Worm (Caenorhabditis elegans) whole organism, L1 larva: Measurements from ENCODE around the gene srlf-11.

Experiments
- C16A3.4 ChIP-seq: fragments of 150-350 bp; optimal IDR thresholded peaks from 2 replicates; lab custom pipeline; 2014; ENCODE audit warnings: missing biosample characterization, missing genetic modification characterization
- F16B12.6 ChIP-seq: fragments of 150-350 bp; optimal IDR thresholded peaks from 2 replicates; lab custom pipeline; 2014; ENCODE audit warnings: missing biosample characterization, missing genetic modification characterization
- Y116A8C.19 ChIP-seq: sonication (generic microtip); optimal IDR thresholded peaks from 2 replicates; lab custom pipeline; 2016; ENCODE audit warnings: missing compliant biosample characterization, missing genetic modification characterization, borderline replicate concordance
- aha-1 ChIP-seq: fragments of 150-350 bp; optimal IDR thresholded peaks from 2 replicates; lab custom pipeline; 2014; ENCODE audit warnings: missing biosample characterization, missing genetic modification characterization
- alr-1 ChIP-seq: fragments of 200-800 bp; sonication (Bioruptor generic); optimal IDR thresholded peaks from 2 replicates; lab custom pipeline; 2018; ENCODE audit warnings: borderline replicate concordance, mild to moderate bottlenecking, missing genetic modification characterization, missing compliant biosample characterization
- aly-2 ChIP-seq: fragments of 150-350 bp; optimal IDR thresholded peaks from 2 replicates; lab custom pipeline; 2014; ENCODE audit warnings: missing biosample characterization, missing genetic modification characterization
- blmp-1 ChIP-seq: fragments of 150-350 bp; optimal IDR thresholded peaks from 2 replicates; lab custom pipeline; 2014; ENCODE audit warnings: missing biosample characterization, missing genetic modification characterization
- ceh-63 ChIP-seq: fragments of 200-800 bp; sonication (Bioruptor generic); optimal IDR thresholded peaks from 2 replicates; lab custom pipeline; 2018; ENCODE audit warnings: mild to moderate bottlenecking, missing genetic modification characterization, missing compliant biosample characterization
- ceh-8 ChIP-seq: fragments of 200-800 bp; sonication (Bioruptor generic); optimal IDR thresholded peaks from 2 replicates; lab custom pipeline; 2018; ENCODE audit warnings: mild to moderate bottlenecking, missing genetic modification characterization, moderate library complexity, missing compliant biosample characterization
- ceh-88 ChIP-seq: fragments of 200-800 bp; sonication (Bioruptor generic); IDR thresholded peaks from 2 replicates; pipeline ENCODE4 v1.3.6; 2022; ENCODE audit warnings: missing genetic modification characterization, missing compliant biosample characterization
- ceh-90 ChIP-seq: sonication (generic microtip); optimal IDR thresholded peaks from 2 replicates; lab custom pipeline; 2016; ENCODE audit warnings: missing genetic modification characterization, missing compliant biosample characterization
- dsc-1 ChIP-seq: sonication (generic microtip); optimal IDR thresholded peaks from 2 replicates; lab custom pipeline; 2016; ENCODE audit warnings: mild to moderate bottlenecking, missing genetic modification characterization, missing compliant biosample characterization
- efl-1 ChIP-seq, 4 experiments: fragments of 150-350 bp; optimal IDR thresholded peaks in 3 of 4; peaks in 1 of 4; 1 replicate in 1 of 4; 2 replicates in 3 of 4; lab custom pipeline; 2014; ENCODE audit warnings: missing biosample characterization in 2 of 4, missing genetic modification characterization in 2 of 4, missing genetic modification reagents in 2 of 4
- elt-3 ChIP-seq, 6 experiments: fragments of 150-350 bp in 1 of 6; sonication (generic microtip); optimal IDR thresholded peaks; 2 replicates each; lab custom pipeline; 2017 to 2018; ENCODE audit warnings: missing biosample characterization in 6 of 6, missing genetic modification characterization in 6 of 6, inconsistent platforms in 1 of 6
- fkh-4 ChIP-seq: sonication (generic microtip); optimal IDR thresholded peaks from 2 replicates; lab custom pipeline; 2016; ENCODE audit warnings: missing compliant biosample characterization, missing genetic modification characterization, borderline replicate concordance
- fkh-8 ChIP-seq: sonication (generic microtip); optimal IDR thresholded peaks from 2 replicates; lab custom pipeline; 2016; ENCODE audit warnings: mild to moderate bottlenecking, missing genetic modification characterization, missing compliant biosample characterization
- grh-1 ChIP-seq: fragments of 200-800 bp; sonication (Bioruptor generic); IDR thresholded peaks from 2 replicates; pipeline ENCODE4 v1.3.6; 2022; ENCODE audit warnings: missing genetic modification reagents, missing genetic modification characterization, missing compliant biosample characterization
- isw-1 ChIP-seq: fragments of 200-800 bp; sonication (Bioruptor generic); IDR thresholded peaks from 2 replicates; pipeline ENCODE4 v1.3.6; 2022; ENCODE audit warnings: missing genetic modification characterization, missing compliant biosample characterization
- jun-1 ChIP-seq: fragments of 150-350 bp; optimal IDR thresholded peaks from 2 replicates; lab custom pipeline; 2014; ENCODE audit warnings: missing biosample characterization, missing genetic modification reagents, missing genetic modification characterization
- lin-39 ChIP-seq: fragments of 150-350 bp; optimal IDR thresholded peaks from 2 replicates; lab custom pipeline; 2014; ENCODE audit warnings: missing biosample characterization, missing genetic modification reagents, missing genetic modification characterization
- lsy-2 ChIP-seq, 2 experiments: fragments of 150-350 bp; optimal IDR thresholded peaks; 2 replicates each; lab custom pipeline; 2014; ENCODE audit warnings: missing biosample characterization in 2 of 2, missing genetic modification characterization in 2 of 2
- mef-2 ChIP-seq: fragments of 150-350 bp; optimal IDR thresholded peaks from 2 replicates; lab custom pipeline; 2014; ENCODE audit warnings: missing biosample characterization, missing genetic modification characterization
- mep-1 ChIP-seq: fragments of 150-350 bp; optimal IDR thresholded peaks from 2 replicates; lab custom pipeline; 2014; ENCODE audit warnings: missing biosample characterization, missing genetic modification characterization
- nhr-11 ChIP-seq: fragments of 150-350 bp; optimal IDR thresholded peaks from 2 replicates; lab custom pipeline; 2014; ENCODE audit warnings: missing biosample characterization, missing genetic modification characterization
- nhr-12 ChIP-seq: sonication (generic microtip); optimal IDR thresholded peaks from 2 replicates; lab custom pipeline; 2017; ENCODE audit warnings: missing biosample characterization, missing genetic modification characterization
- nhr-19 ChIP-seq: fragments of 200-800 bp; sonication (Bioruptor generic); conservative IDR thresholded peaks from 2 replicates; pipeline ENCODE4 v1.3.6; 2022; ENCODE audit warnings: missing genetic modification characterization, missing compliant biosample characterization
- nhr-20 ChIP-seq: sonication (generic microtip); optimal IDR thresholded peaks from 2 replicates; lab custom pipeline; 2016; ENCODE audit warnings: mild to moderate bottlenecking, missing genetic modification characterization, missing compliant biosample characterization
- nhr-237 ChIP-seq: fragments of 150-350 bp; optimal IDR thresholded peaks from 2 replicates; lab custom pipeline; 2014; ENCODE audit warnings: missing biosample characterization, missing genetic modification characterization
- nhr-28 ChIP-seq: fragments of 150-350 bp; optimal IDR thresholded peaks from 2 replicates; lab custom pipeline; 2014; ENCODE audit warnings: missing biosample characterization, missing genetic modification characterization
- nhr-71 ChIP-seq: sonication (generic microtip); optimal IDR thresholded peaks from 2 replicates; lab custom pipeline; 2016; ENCODE audit warnings: mild to moderate bottlenecking, missing genetic modification characterization, moderate library complexity, missing compliant biosample characterization
- nhr-76 ChIP-seq: sonication (generic microtip); optimal IDR thresholded peaks from 2 replicates; lab custom pipeline; 2017; ENCODE audit warnings: missing biosample characterization, missing genetic modification characterization
- nhr-77 ChIP-seq: fragments of 150-350 bp; optimal IDR thresholded peaks from 2 replicates; lab custom pipeline; 2014; ENCODE audit warnings: missing biosample characterization, missing genetic modification characterization
- nhr-84 ChIP-seq: sonication (generic microtip); optimal IDR thresholded peaks from 2 replicates; lab custom pipeline; 2017; ENCODE audit warnings: missing biosample characterization, missing genetic modification characterization
- nhr-90 ChIP-seq: sonication (generic microtip); optimal IDR thresholded peaks from 2 replicates; lab custom pipeline; 2016; ENCODE audit warnings: mild to moderate bottlenecking, missing genetic modification characterization, missing compliant biosample characterization; ENCODE audit not compliant: poor library complexity
- pag-3 ChIP-seq: sonication (generic microtip); optimal IDR thresholded peaks from 2 replicates; lab custom pipeline; 2017; ENCODE audit warnings: missing genetic modification characterization, mild to moderate bottlenecking, missing compliant biosample characterization, antibody characterized with exemption, borderline replicate concordance; ENCODE audit not compliant: insufficient read depth
- skn-1 ChIP-seq: fragments of 150-350 bp; optimal IDR thresholded peaks from 2 replicates; lab custom pipeline; 2014; ENCODE audit warnings: missing biosample characterization, missing genetic modification characterization
- snpc-4 ChIP-seq: fragments of 150-350 bp; optimal IDR thresholded peaks from 2 replicates; lab custom pipeline; 2014; ENCODE audit warnings: missing biosample characterization, missing genetic modification characterization
- snu-23 ChIP-seq: sonication (generic microtip); optimal IDR thresholded peaks from 2 replicates; lab custom pipeline; 2016; ENCODE audit warnings: missing genetic modification characterization, missing compliant biosample characterization
- sptf-1 ChIP-seq: fragments of 150-350 bp; optimal IDR thresholded peaks from 2 replicates; lab custom pipeline; 2014; ENCODE audit warnings: missing biosample characterization, missing genetic modification characterization
- swsn-7 ChIP-seq: sonication (generic microtip); optimal IDR thresholded peaks from 2 replicates; lab custom pipeline; 2016; ENCODE audit warnings: missing genetic modification characterization, missing compliant biosample characterization
- tbx-2 ChIP-seq: sonication (generic microtip); optimal IDR thresholded peaks from 2 replicates; lab custom pipeline; 2016; ENCODE audit warnings: missing genetic modification characterization, missing compliant biosample characterization
- tlp-1 ChIP-seq: fragments of 150-350 bp; optimal IDR thresholded peaks from 2 replicates; lab custom pipeline; 2014; ENCODE audit warnings: missing biosample characterization, missing genetic modification characterization
- unc-130 ChIP-seq: fragments of 150-350 bp; optimal IDR thresholded peaks from 2 replicates; lab custom pipeline; 2017; ENCODE audit warnings: missing biosample characterization, missing genetic modification characterization, inconsistent platforms
- unc-98 ChIP-seq: fragments of 200-800 bp; sonication (Bioruptor generic); IDR thresholded peaks from 2 replicates; pipeline ENCODE4 v1.3.6; 2022; ENCODE audit warnings: missing genetic modification characterization, missing compliant biosample characterization
- vab-15 ChIP-seq: sonication (generic microtip); optimal IDR thresholded peaks from 2 replicates; lab custom pipeline; 2017; ENCODE audit warnings: missing genotype, mild to moderate bottlenecking, missing genetic modification characterization, missing compliant biosample characterization
- ztf-4 ChIP-seq: fragments of 150-350 bp; optimal IDR thresholded peaks from 2 replicates; lab custom pipeline; 2014; ENCODE audit warnings: missing biosample characterization, missing genetic modification characterization

The srlf-11 gene

DNA sequence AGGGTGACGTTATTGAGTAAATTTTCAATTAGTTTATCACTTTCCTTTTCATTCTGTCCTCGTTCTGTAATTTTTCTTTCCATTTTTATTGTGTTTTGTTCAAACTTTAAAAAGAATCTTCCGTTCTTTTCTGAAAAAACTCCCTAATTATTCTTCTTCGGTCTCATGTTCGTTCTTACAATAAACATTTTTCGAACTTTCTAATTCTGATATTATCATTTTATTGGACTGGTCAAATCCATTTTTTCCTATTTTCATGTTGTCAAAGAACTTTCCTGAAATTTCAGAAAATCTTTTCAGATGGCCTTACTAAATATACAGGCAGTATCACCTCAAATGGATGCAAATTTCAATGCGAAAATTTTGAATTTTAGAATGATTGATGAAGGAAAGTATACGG lies 21.8 kb downstream of the srlf-11 start, which contains the start of gene nish-1:
nish-1 (plus strand) TSS at position 301 of the 400 bp plus-strand sequence.
- TF ChIP-seq fkh-4 (tag; lab: Kevin White, UChicago) (no peak), ceh-90 (tag; lab: Kevin White, UChicago) (no peak), F16B12.6 (tag; lab: Kevin White, UChicago) (no peak), ceh-63 (no peak), tbx-2 (tag; lab: Kevin White, UChicago) (no peak), snu-23 (GFP tag; lab: Kevin White, UChicago) (no peak), aly-2 (tag; lab: Kevin White, UChicago) (no peak), mef-2 (tag; lab: Kevin White, UChicago) (no peak), nhr-20 (tag; lab: Kevin White, UChicago) (no peak), sptf-1 (tag; lab: Kevin White, UChicago) (no peak), nhr-71 (tag; lab: Kevin White, UChicago) (no peak), alr-1 (no peak), jun-1 (tag; lab: Kevin White, UChicago) (no peak), nhr-77 (tag; lab: Kevin White, UChicago) (no peak), mep-1 (tag; lab: Kevin White, UChicago) (no peak), swsn-7 (tag; lab: Kevin White, UChicago) (no peak), snpc-4 (tag; lab: Kevin White, UChicago) (no peak)

DNA sequence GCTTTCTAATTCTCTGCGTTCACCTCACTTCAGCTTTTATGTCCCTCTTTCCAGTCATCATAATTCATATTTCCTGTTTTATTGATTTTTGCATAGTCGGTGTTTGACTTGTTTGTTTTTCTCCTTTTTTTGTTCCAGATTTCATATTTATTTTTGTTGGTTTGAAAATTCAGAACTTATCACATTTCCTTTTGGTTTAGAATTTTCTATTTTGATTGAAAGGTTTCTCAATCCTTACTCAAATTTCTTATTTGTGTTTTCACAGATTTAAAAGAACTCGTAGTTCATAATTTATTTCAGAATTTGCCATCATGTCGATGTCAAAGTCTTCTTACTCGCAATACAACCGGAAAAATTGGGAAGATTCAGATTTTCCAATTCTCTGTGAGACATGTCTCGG lies 24.7 kb downstream of the srlf-11 start, which contains the start of gene rbm-22:
rbm-22 (plus strand) TSS at position 301 of the 400 bp plus-strand sequence.
- TF ChIP-seq aha-1 (tag; lab: Kevin White, UChicago) (no peak), efl-1 (optimal IDR thresholded peaks at IDR 0.05; lab: Kevin White, UChicago) (no peak), efl-1 (GFP tag; optimal IDR thresholded peaks at IDR 0.05 in 1 of 2; lab: Kevin White, UChicago) (peak in 1 of 2 experiments; percentile 41)

DNA sequence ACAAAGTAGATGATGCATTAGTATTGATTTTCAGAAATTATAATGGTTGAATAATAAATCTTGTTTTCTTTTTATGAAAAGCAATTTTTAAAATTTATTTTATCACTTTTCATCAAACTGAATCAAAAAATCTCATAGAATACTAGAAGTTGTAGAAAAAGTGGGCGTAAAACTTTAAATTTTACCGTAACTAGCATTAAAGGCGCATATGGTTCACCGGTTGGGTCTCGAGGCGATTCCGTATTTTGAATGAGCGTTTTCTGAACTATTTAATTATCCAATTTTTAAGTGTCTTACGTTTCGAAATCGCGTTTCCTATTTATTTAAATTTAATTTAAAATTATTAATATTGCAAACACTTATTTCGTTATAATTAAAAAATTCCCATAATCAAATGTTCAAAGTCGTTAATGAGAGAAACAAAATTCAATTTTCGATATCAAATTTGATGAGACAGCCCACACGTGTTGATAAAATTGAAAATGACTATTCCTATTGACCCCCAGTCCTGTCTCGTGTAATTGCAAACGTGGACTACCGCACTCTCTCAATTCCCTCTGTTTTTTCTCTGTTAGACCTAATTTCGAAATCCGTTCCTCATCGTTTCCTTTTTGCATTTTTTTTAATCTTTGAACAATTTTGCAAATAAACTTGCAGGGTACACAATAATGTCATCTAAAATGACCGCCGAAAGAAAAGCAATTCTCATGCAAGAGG lies 27.4 kb downstream of the srlf-11 start, which contains the start of the genes T11G6.2 and hars-1:
T11G6.2 (minus strand) TSS at position 197 of the 717 bp plus-strand sequence.
hars-1 (plus strand) TSS at position 658 of the 717 bp plus-strand sequence.
- no peak for TF ChIP-seq jun-1 (tag; lab: Kevin White, UChicago)
- TF ChIP-seq pag-3, result no peak
- no peak for TF ChIP-seq ztf-4 (tag; lab: Kevin White, UChicago)
- no peak for TF ChIP-seq unc-98 (GFP tag; lab: Robert Waterston, UW)
- TF ChIP-seq lsy-2 (tag; optimal IDR thresholded peaks at IDR 0.05; lab: Kevin White, UChicago), result peak in 1 of 2 experiments; percentile 52
- no peak for TF ChIP-seq nhr-84 (tag; lab: Kevin White, UChicago)
- no peak for TF ChIP-seq Y116A8C.19
- TF ChIP-seq nhr-11 (tag; lab: Kevin White, UChicago), result no peak
- TF ChIP-seq vab-15 (tag; lab: Kevin White, UChicago), result no peak
- TF ChIP-seq dsc-1 (tag; lab: Kevin White, UChicago), result no peak
- no peak for TF ChIP-seq mef-2 (tag; lab: Kevin White, UChicago)
- TF ChIP-seq ceh-8, result no peak
- peak in 1 of 6 experiments; percentile 41 for TF ChIP-seq elt-3 (tag; optimal IDR thresholded peaks at IDR 0.05; lab: Kevin White, UChicago)
- no peak for TF ChIP-seq fkh-8 (tag; lab: Kevin White, UChicago)
- no peak for TF ChIP-seq nhr-28 (tag; lab: Kevin White, UChicago)
- no peak for TF ChIP-seq unc-130 (tag; lab: Kevin White, UChicago)
- no peak for TF ChIP-seq grh-1
- TF ChIP-seq nhr-20 (tag; lab: Kevin White, UChicago), result no peak
- TF ChIP-seq nhr-76 (tag; lab: Kevin White, UChicago), result no peak
- TF ChIP-seq isw-1 (GFP tag; lab: Robert Waterston, UW), result no peak
- no peak for TF ChIP-seq nhr-90
- TF ChIP-seq nhr-237 (tag; lab: Kevin White, UChicago), result no peak
- peak; percentile 37 for TF ChIP-seq C16A3.4 (tag; lab: Kevin White, UChicago)
- peak; percentile 29 for TF ChIP-seq snu-23 (GFP tag; lab: Kevin White, UChicago)
- no peak for TF ChIP-seq ceh-88 (GFP tag; lab: Robert Waterston, UW)
- TF ChIP-seq tlp-1, result no peak
- TF ChIP-seq blmp-1 (tag; lab: Kevin White, UChicago), result peak; percentile 43
- TF ChIP-seq ceh-90 (tag; lab: Kevin White, UChicago), result no peak
- TF ChIP-seq efl-1 (optimal IDR thresholded peaks at IDR 0.05; lab: Kevin White, UChicago), result peak in 1 of 2 experiments; percentile 34
- TF ChIP-seq efl-1 (GFP tag; optimal IDR thresholded peaks at IDR 0.05 in 1 of 2; lab: Kevin White, UChicago), result peak in 1 of 2 experiments; percentile 22
- peak; percentile 55 for TF ChIP-seq skn-1
- no peak for TF ChIP-seq F16B12.6 (tag; lab: Kevin White, UChicago)
- no peak for TF ChIP-seq nhr-19
- no peak for TF ChIP-seq nhr-12
- TF ChIP-seq nhr-77 (tag; lab: Kevin White, UChicago), result no peak
- TF ChIP-seq lin-39 (tag; lab: Kevin White, UChicago), result no peak
